Fruit fly (Drosophila melanogaster) whole organism, embryonic: ENCODE results near the gene fan.

Experiments used
- Awh ChIP-seq: fragments of 200-800 bp; sonication (Bioruptor generic); IDR thresholded peaks from 2 replicates; pipeline ENCODE4, ENCODE4 v1.3.6; 2022; ENCODE audit warnings: missing biosample characterization, missing genetic modification characterization
- Blimp-1 ChIP-seq: fragments of 200-800 bp; sonication (Bioruptor generic); optimal IDR thresholded peaks from 3 replicates; lab custom pipeline; 2018; ENCODE audit warnings: missing biosample characterization, missing genetic modification characterization, mild to moderate bottlenecking, moderate library complexity, missing genetic modification reagents
- CG10462 ChIP-seq: fragments of 200-800 bp; sonication (Bioruptor generic); optimal IDR thresholded peaks from 2 replicates; lab custom pipeline; 2016; ENCODE audit warnings: missing biosample characterization, missing genetic modification characterization
- CG11247 ChIP-seq: fragments of 200-800 bp; sonication (Bioruptor generic); IDR thresholded peaks from 2 replicates; pipeline ENCODE4 v1.3.6; 2022; ENCODE audit warnings: missing biosample characterization, missing genetic modification characterization
- CG11398 ChIP-seq: fragments of 200-800 bp; sonication (Bioruptor generic); optimal IDR thresholded peaks from 2 replicates; lab custom pipeline; 2016; ENCODE audit warnings: missing biosample characterization, missing genetic modification characterization
- CG12071 ChIP-seq: fragments of 200-800 bp; sonication (Bioruptor generic); optimal IDR thresholded peaks from 3 replicates; lab custom pipeline; 2018; ENCODE audit warnings: missing biosample characterization, mild to moderate bottlenecking, missing genetic modification characterization
- CG1233 ChIP-seq: fragments of 200-800 bp; sonication (Bioruptor generic); optimal IDR thresholded peaks from 4 replicates; lab custom pipeline; 2018; ENCODE audit warnings: missing biosample characterization, mild to moderate bottlenecking, missing genetic modification characterization
- CG12769 ChIP-seq: fragments of 200-800 bp; sonication (Bioruptor generic); optimal IDR thresholded peaks from 2 replicates; lab custom pipeline; 2019; ENCODE audit warnings: missing biosample characterization, mild to moderate bottlenecking, missing genetic modification characterization, moderate library complexity
- CG15011 ChIP-seq: fragments of 200-800 bp; sonication (Bioruptor generic); optimal IDR thresholded peaks from 3 replicates; lab custom pipeline; 2018; ENCODE audit warnings: missing biosample characterization, mild to moderate bottlenecking, missing genetic modification characterization
- CG16813 ChIP-seq: fragments of 200-800 bp; sonication (Bioruptor generic); IDR thresholded peaks from 3 replicates; pipeline ENCODE4 v1.3.6; 2022; ENCODE audit warnings: missing biosample characterization, missing genetic modification characterization; ENCODE audit not compliant: partially characterized antibody
- CG2116 ChIP-seq: fragments of 200-800 bp; sonication (Bioruptor generic); optimal IDR thresholded peaks from 3 replicates; lab custom pipeline; 2018; ENCODE audit warnings: missing biosample characterization, mild to moderate bottlenecking, missing genetic modification characterization
- CG2120 ChIP-seq: fragments of 200-800 bp; sonication (Bioruptor generic); optimal IDR thresholded peaks from 3 replicates; lab custom pipeline; 2016; ENCODE audit warnings: missing biosample characterization, missing genetic modification characterization
- CG3281 ChIP-seq: fragments of 200-800 bp; sonication (Bioruptor generic); optimal IDR thresholded peaks from 3 replicates; lab custom pipeline; 2017; ENCODE audit warnings: missing biosample characterization, mild to moderate bottlenecking, missing genetic modification characterization
- CG3407 ChIP-seq: fragments of 200-800 bp; sonication (Bioruptor generic); optimal IDR thresholded peaks from 2 replicates; lab custom pipeline; 2018; ENCODE audit warnings: missing biosample characterization, mild to moderate bottlenecking, missing genetic modification characterization
- CG34224 ChIP-seq: fragments of 200-800 bp; sonication (Bioruptor generic); IDR thresholded peaks from 3 replicates; pipeline ENCODE4 v1.3.6; 2022; ENCODE audit warnings: missing biosample characterization, missing genetic modification characterization; ENCODE audit not compliant: partially characterized antibody
- CG4730 ChIP-seq: fragments of 200-800 bp; sonication (Bioruptor generic); IDR thresholded peaks from 2 replicates; pipeline ENCODE4 v1.3.6; 2022; ENCODE audit warnings: missing biosample characterization, missing genetic modification characterization
- CG6175 ChIP-seq: fragments of 200-800 bp; sonication (Bioruptor generic); IDR thresholded peaks from 3 replicates; pipeline ENCODE4 v1.3.6; 2022; ENCODE audit warnings: missing biosample characterization, missing genetic modification characterization
- CG6813 ChIP-seq: fragments of 200-800 bp; sonication (Bioruptor generic); optimal IDR thresholded peaks from 2 replicates; lab custom pipeline; 2017; ENCODE audit warnings: missing biosample characterization, missing genetic modification characterization, mild to moderate bottlenecking, moderate library complexity, missing genetic modification reagents
- CG7987 ChIP-seq: fragments of 200-800 bp; sonication (Bioruptor generic); optimal IDR thresholded peaks from 2 replicates; lab custom pipeline; 2018; ENCODE audit warnings: missing biosample characterization, mild to moderate bottlenecking, missing genetic modification characterization, moderate library complexity
- CG9727 ChIP-seq: fragments of 200-800 bp; sonication (Bioruptor generic); optimal IDR thresholded peaks from 3 replicates; lab custom pipeline; 2017; ENCODE audit warnings: missing biosample characterization, mild to moderate bottlenecking, missing genetic modification characterization
- CG9797 ChIP-seq: fragments of 200-800 bp; sonication (Bioruptor generic); optimal IDR thresholded peaks from 3 replicates; lab custom pipeline; 2018; ENCODE audit warnings: missing biosample characterization, mild to moderate bottlenecking, missing genetic modification characterization
- CG9876 ChIP-seq: fragments of 200-800 bp; sonication (Bioruptor generic); optimal IDR thresholded peaks from 2 replicates; lab custom pipeline; 2016; ENCODE audit warnings: missing biosample characterization, missing genetic modification characterization
- Dfd ChIP-seq, 2 experiments: fragments of >200 bp; optimal IDR thresholded peaks; 2 replicates each; lab custom pipeline; 2017; ENCODE audit warnings: missing biosample characterization in 2 of 2, missing genetic modification characterization in 2 of 2
- Ets65A ChIP-seq: fragments of 200-800 bp; sonication (Bioruptor generic); peaks from one replicate; lab custom pipeline; 2016; ENCODE audit warnings: missing biosample characterization, missing genetic modification characterization
- H15 ChIP-seq: fragments of 200-800 bp; sonication (Bioruptor generic); IDR thresholded peaks from 3 replicates; pipeline ENCODE4 v1.3.6; 2022; ENCODE audit warnings: missing biosample characterization, missing genetic modification characterization
- Hey ChIP-seq: fragments of 200-800 bp; sonication (Bioruptor generic); optimal IDR thresholded peaks from 3 replicates; lab custom pipeline; 2018; ENCODE audit warnings: missing biosample characterization, mild to moderate bottlenecking, missing genetic modification characterization
- Opbp ChIP-seq: fragments of 200-800 bp; sonication (Bioruptor generic); IDR thresholded peaks from 3 replicates; pipeline ENCODE4 v1.3.6; 2022; ENCODE audit warnings: missing biosample characterization, missing genetic modification characterization; ENCODE audit not compliant: partially characterized antibody
- PHDP ChIP-seq: fragments of 200-800 bp; sonication (Bioruptor generic); optimal IDR thresholded peaks from 3 replicates; lab custom pipeline; 2018; ENCODE audit warnings: missing biosample characterization, mild to moderate bottlenecking, missing genetic modification characterization, moderate library complexity
- Sox102F ChIP-seq: fragments of 200-800 bp; sonication (Bioruptor generic); optimal IDR thresholded peaks from 2 replicates; lab custom pipeline; 2018; ENCODE audit warnings: missing biosample characterization, mild to moderate bottlenecking, missing genetic modification characterization, moderate library complexity
- Ssrp ChIP-seq: fragments of 200-800 bp; sonication (Bioruptor generic); optimal IDR thresholded peaks from 2 replicates; lab custom pipeline; 2018; ENCODE audit warnings: missing biosample characterization, mild to moderate bottlenecking, missing genetic modification characterization, moderate library complexity
- Taf1 ChIP-seq: fragments of 200-800 bp; sonication (Bioruptor generic); IDR thresholded peaks from 2 replicates; pipeline ENCODE4 v1.3.6; 2022; ENCODE audit warnings: missing biosample characterization, missing genetic modification characterization
- ab ChIP-seq: fragments of 200-800 bp; sonication (Bioruptor generic); optimal IDR thresholded peaks from 2 replicates; lab custom pipeline; 2016; ENCODE audit warnings: missing biosample characterization, missing genetic modification characterization
- al ChIP-seq: fragments of 200-800 bp; sonication (Bioruptor generic); IDR thresholded peaks from 2 replicates; pipeline ENCODE4 v1.3.6; 2022; ENCODE audit warnings: missing biosample characterization, missing genetic modification characterization
- fd3F ChIP-seq: fragments of 200-800 bp; sonication (Bioruptor generic); optimal IDR thresholded peaks from 2 replicates; lab custom pipeline; 2018; ENCODE audit warnings: missing biosample characterization, mild to moderate bottlenecking, missing genetic modification characterization, moderate library complexity
- kay ChIP-seq: fragments of 200-800 bp; sonication (Bioruptor generic); optimal IDR thresholded peaks from 2 replicates; lab custom pipeline; 2016; ENCODE audit warnings: missing biosample characterization, missing genetic modification characterization
- odd ChIP-seq: fragments of 200-800 bp; sonication (Bioruptor generic); optimal IDR thresholded peaks from 2 replicates; lab custom pipeline; 2017; ENCODE audit warnings: missing biosample characterization, mild to moderate bottlenecking, missing genetic modification characterization
- seq ChIP-seq: fragments of 200-800 bp; sonication (Bioruptor generic); IDR thresholded peaks from 2 replicates; pipeline ENCODE4 v1.3.6; 2022; ENCODE audit warnings: missing biosample characterization, missing genetic modification characterization
- trem ChIP-seq: fragments of 200-800 bp; optimal IDR thresholded peaks from 3 replicates; lab custom pipeline; 2019; ENCODE audit warnings: missing biosample characterization, mild to moderate bottlenecking, missing genetic modification characterization, moderate library complexity
- ttk ChIP-seq: fragments of 200-800 bp; sonication (Bioruptor generic); IDR thresholded peaks from 2 replicates; pipeline ENCODE4 v2.1.2; 2022; ENCODE audit warnings: missing biosample characterization, missing genetic modification characterization

fan gene

dm6 chr3L:8137448-8137906 is 28.5 kb downstream of the fan start, which contains the start of the genes Setx and mus301 (continued):
- TF ChIP-seq CG6813 (GFP tag; lab: Kevin White, UChicago) = no peak
- no peak for TF ChIP-seq seq (GFP tag; lab: Robert Waterston, UW)
- TF ChIP-seq Taf1 (GFP tag; lab: Robert Waterston, UW) = no peak; the same call in 1 of the 2 replicates
- no peak for TF ChIP-seq Dfd (GFP tag; optimal IDR thresholded peaks at IDR 0.05; lab: Kevin White, UChicago)
- peak; percentile 72 for TF ChIP-seq Ssrp (tag; lab: Kevin White, UChicago)
- TF ChIP-seq CG34224 = no peak
- peak; percentile 65 for TF ChIP-seq ab (GFP tag; lab: Kevin White, UChicago)
- TF ChIP-seq trem = peak; percentile 86
- TF ChIP-seq CG2116 = peak; percentile 78
- peak; percentile 60 for TF ChIP-seq al
- peak; percentile 27 for TF ChIP-seq CG11398 (GFP tag; lab: Kevin White, UChicago)
- TF ChIP-seq CG1233 (GFP tag; lab: Kevin White, UChicago) = peak; percentile 49
- no peak for TF ChIP-seq CG12769 (tag; lab: Kevin White, UChicago)
- peak; percentile 69 for TF ChIP-seq CG10462 (GFP tag; lab: Kevin White, UChicago)
- peak; percentile 36; the same call in 1 of the 2 replicates for TF ChIP-seq CG4730
- peak; percentile 76 for TF ChIP-seq CG9797 (GFP tag; lab: Kevin White, UChicago)
- TF ChIP-seq CG9727 = peak; percentile 82
- TF ChIP-seq Hey (tag; lab: Kevin White, UChicago) = no peak
- TF ChIP-seq CG15011 (GFP tag; lab: Kevin White, UChicago) = no peak
- peak; percentile 63 for TF ChIP-seq fd3F (GFP tag; lab: Kevin White, UChicago)
- TF ChIP-seq CG3407 (GFP tag; lab: Kevin White, UChicago) = peak; percentile 59
- peak; percentile 80 for TF ChIP-seq CG3281 (GFP tag; lab: Kevin White, UChicago)
- no peak for TF ChIP-seq CG12071 (GFP tag; lab: Kevin White, UChicago)
- peak; percentile 71; the same call in 2 of the 3 replicates for TF ChIP-seq CG6175 (GFP tag; lab: Robert Waterston, UW)
- no peak for TF ChIP-seq Awh (GFP tag; lab: Robert Waterston, UW)
- peak; percentile 45; the same call in 1 of the 3 replicates for TF ChIP-seq Opbp (GFP tag; lab: Robert Waterston, UW)
- peak; percentile 81 for TF ChIP-seq CG9876 (GFP tag; lab: Kevin White, UChicago)
- peak; percentile 54; the same call in 1 of the 2 replicates for TF ChIP-seq ttk (GFP tag; lab: Robert Waterston, UW)
- TF ChIP-seq CG2120 = peak; percentile 94

- TF ChIP-seq CG7987 (GFP tag; lab: Kevin White, UChicago) (no peak), Blimp-1 (GFP tag; lab: Kevin White, UChicago) (peak; percentile 51)
Measured at dm6 chr3L:8150284-8150683, 41.4 kb downstream of the fan start.

dm6 chr3L:8150812-8151211 is 41.9 kb downstream of the fan start:
- TF ChIP-seq CG16813 (GFP tag; lab: Robert Waterston, UW) (no peak), Ets65A (peak; percentile 26), PHDP (no peak), H15 (GFP tag; lab: Robert Waterston, UW) (no peak), Sox102F (GFP tag; lab: Kevin White, UChicago) (peak; percentile 3), odd (no peak), kay (GFP tag; lab: Kevin White, UChicago) (no peak), CG11247 (GFP tag; lab: Robert Waterston, UW) (no peak)
